Fruit fly (Drosophila melanogaster) whole organism, pupa: ENCODE data around the gene CG17242.

Experiments
- CG10348 ChIP-seq: fragments of 200-800 bp; sonication (Bioruptor generic); IDR thresholded peaks from 2 replicates; pipeline ENCODE4 v1.3.6; 2022; ENCODE audit warnings: missing biosample characterization, missing genetic modification characterization
- CG15710 ChIP-seq: fragments of 200-800 bp; sonication (Bioruptor generic); optimal IDR thresholded peaks from 2 replicates; lab custom pipeline; 2018; ENCODE audit warnings: missing biosample characterization, mild to moderate bottlenecking, missing genetic modification characterization, moderate library complexity
- CG34367 ChIP-seq: fragments of 200-800 bp; sonication (Bioruptor generic); optimal IDR thresholded peaks from 2 replicates; lab custom pipeline; 2018; ENCODE audit warnings: missing biosample characterization, mild to moderate bottlenecking, missing genetic modification characterization
- CG4496 ChIP-seq: fragments of 200-800 bp; sonication (Bioruptor generic); IDR thresholded peaks from 3 replicates; pipeline ENCODE4 v1.3.6; 2022; ENCODE audit warnings: missing biosample characterization, missing genetic modification characterization
- CG8159 ChIP-seq: fragments of 200-800 bp; sonication (Bioruptor generic); optimal IDR thresholded peaks from 3 replicates; lab custom pipeline; 2018; ENCODE audit warnings: missing biosample characterization, mild to moderate bottlenecking, missing genetic modification characterization, moderate library complexity
- CG8301 ChIP-seq: fragments of 200-800 bp; sonication (Bioruptor generic); optimal IDR thresholded peaks from 2 replicates; lab custom pipeline; 2018; ENCODE audit warnings: missing biosample characterization, mild to moderate bottlenecking, missing genetic modification characterization
- EcR ChIP-seq: fragments of 200-800 bp; sonication (Bioruptor generic); optimal IDR thresholded peaks from 3 replicates; lab custom pipeline; 2019; ENCODE audit warnings: missing biosample characterization, missing genetic modification characterization, mild to moderate bottlenecking, moderate library complexity, missing genetic modification reagents
- Ets98B ChIP-seq: fragments of 200-800 bp; sonication (Bioruptor generic); IDR thresholded peaks from 2 replicates; pipeline ENCODE4 v1.3.6; 2022; ENCODE audit warnings: missing biosample characterization, missing genetic modification characterization

- TF ChIP-seq CG8159 (tag; lab: Kevin White, UChicago) (no peak), CG34367 (tag; lab: Kevin White, UChicago) (no peak), CG4496 (GFP tag; lab: Robert Waterston, UW) (no peak), Ets98B (GFP tag; lab: Robert Waterston, UW) (no peak), CG15710 (tag; lab: Kevin White, UChicago) (no peak), CG8301 (no peak), CG10348 (GFP tag; lab: Robert Waterston, UW) (no peak), EcR (GFP tag; lab: Kevin White, UChicago) (no peak)
Measured at dm6 chr2L:2290638-2291037, 21.7 kb upstream of the CG17242 start, which contains the start of gene robl22E.
